Worm (Caenorhabditis elegans): ENCODE measurements around the gene ZK829.9.
A peak's percentile ranks its signal among the peaks of the same experiment; 100 is the strongest.

DNA sequence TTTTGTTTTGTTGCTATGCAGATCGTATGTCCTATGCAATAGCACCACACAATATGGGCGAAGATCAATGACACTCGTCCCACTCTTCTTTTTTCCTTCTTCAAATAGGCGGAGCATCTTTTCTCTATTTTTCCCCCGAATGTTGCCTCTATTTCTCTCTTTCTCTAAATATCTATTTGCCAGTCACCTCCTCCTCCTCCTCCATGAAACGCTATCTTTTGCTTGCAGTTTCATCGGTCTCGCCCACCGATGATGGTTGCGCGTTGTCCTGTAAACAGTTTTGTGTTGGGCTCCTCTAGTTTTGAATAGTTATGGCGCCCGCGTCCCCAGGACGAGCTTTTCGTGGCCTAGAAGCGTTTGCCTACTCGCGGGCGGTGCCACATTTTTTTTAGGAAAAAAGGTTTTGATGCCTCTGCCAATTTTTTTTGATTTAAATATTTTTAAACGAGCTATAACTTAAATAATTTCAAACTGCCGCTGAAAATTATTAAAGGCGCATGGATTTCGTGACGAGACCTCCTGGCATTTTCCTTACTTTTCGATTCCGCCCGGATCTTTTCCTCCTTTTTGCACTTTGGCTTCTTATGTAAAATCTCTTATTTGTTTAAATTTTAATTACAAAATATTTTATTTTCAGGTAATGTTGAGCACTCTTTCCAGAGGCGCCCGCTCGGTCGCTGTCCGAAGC, 17.6 kb upstream of the ZK829.9 start, which contains the start of gene gdh-1:
- no peak for TF ChIP-seq R02D3.7 (tag; optimal IDR thresholded peaks at IDR 0.05)
- peak; percentile 24 for TF ChIP-seq hlh-30 (tag; optimal IDR thresholded peaks at IDR 0.05; ENCODE audit: insufficient read depth)
- TF ChIP-seq pqm-1 (tag; optimal IDR thresholded peaks at IDR 0.05): peak; percentile 5
- no peak for TF ChIP-seq fkh-10 (GFP tag; optimal IDR thresholded peaks at IDR 0.05)
- TF ChIP-seq daf-16 (GFP tag; optimal IDR thresholded peaks at IDR 0.05): no peak
- TF ChIP-seq daf-16 (tag; optimal IDR thresholded peaks at IDR 0.05): peak; percentile 60
- peak; percentile 74 for TF ChIP-seq nhr-28 (tag; optimal IDR thresholded peaks at IDR 0.05)
- peak; percentile 84 for TF ChIP-seq ama-1 (optimal IDR thresholded peaks at IDR 0.05)
- TF ChIP-seq aha-1 (tag): peak; percentile 93
